Worm (Caenorhabditis elegans) whole organism, L3 larva: ENCODE data around the gene M162.5.

Experiments
- aly-2 ChIP-seq: fragments of 150-350 bp; optimal IDR thresholded peaks from 2 replicates; lab custom pipeline; 2014; ENCODE audit warnings: missing biosample characterization, missing genetic modification characterization
- ceh-9 ChIP-seq: sonication (generic microtip); optimal IDR thresholded peaks from 2 replicates; lab custom pipeline; 2018; ENCODE audit warnings: missing biosample characterization, missing genetic modification characterization
- egl-27 ChIP-seq: sonication (generic microtip); optimal IDR thresholded peaks from 4 replicates; lab custom pipeline; 2017; ENCODE audit warnings: missing biosample characterization, missing genetic modification reagents, missing genetic modification characterization
- jun-1 ChIP-seq: fragments of 150-350 bp; optimal IDR thresholded peaks from 2 replicates; lab custom pipeline; 2014; ENCODE audit warnings: missing biosample characterization, missing genetic modification reagents, missing genetic modification characterization
- lin-15B ChIP-seq: fragments of 150-350 bp; optimal IDR thresholded peaks from 2 replicates; lab custom pipeline; 2014; ENCODE audit warnings: missing biosample characterization, missing genetic modification characterization
- pha-4 ChIP-seq: fragments of 150-350 bp; optimal IDR thresholded peaks from 2 replicates; lab custom pipeline; 2014; ENCODE audit warnings: missing biosample characterization, missing genetic modification reagents, missing genetic modification characterization

- TF ChIP-seq jun-1 (tag; lab: Kevin White, UChicago) (no peak), lin-15B (tag; lab: Kevin White, UChicago) (no peak), pha-4 (no peak), aly-2 (no peak), egl-27 (tag; lab: Kevin White, UChicago) (no peak), ceh-9 (no peak)
Observed at ce11 chrV:19759282-19759681, 1.6 kb upstream of the M162.5 start.
